Worm (Caenorhabditis elegans) whole organism, L1 larva: ENCODE measurements around the gene algn-13.

Experiments used
- C04F5.9 ChIP-seq: sonication (generic microtip); optimal IDR thresholded peaks from 2 replicates; lab custom pipeline; 2016; ENCODE audit warnings: missing genetic modification characterization, missing compliant biosample characterization
- C16A3.4 ChIP-seq: fragments of 150-350 bp; optimal IDR thresholded peaks from 2 replicates; lab custom pipeline; 2014; ENCODE audit warnings: missing biosample characterization, missing genetic modification characterization
- C34B4.2 ChIP-seq: sonication (generic microtip); optimal IDR thresholded peaks from 2 replicates; lab custom pipeline; 2017; ENCODE audit warnings: mild to moderate bottlenecking, missing genetic modification characterization, missing compliant biosample characterization
- F16B12.6 ChIP-seq: fragments of 150-350 bp; optimal IDR thresholded peaks from 2 replicates; lab custom pipeline; 2014; ENCODE audit warnings: missing biosample characterization, missing genetic modification characterization
- aha-1 ChIP-seq: fragments of 150-350 bp; optimal IDR thresholded peaks from 2 replicates; lab custom pipeline; 2014; ENCODE audit warnings: missing biosample characterization, missing genetic modification characterization
- blmp-1 ChIP-seq: fragments of 150-350 bp; optimal IDR thresholded peaks from 2 replicates; lab custom pipeline; 2014; ENCODE audit warnings: missing biosample characterization, missing genetic modification characterization
- ceh-8 ChIP-seq: fragments of 200-800 bp; sonication (Bioruptor generic); optimal IDR thresholded peaks from 2 replicates; lab custom pipeline; 2018; ENCODE audit warnings: mild to moderate bottlenecking, missing genetic modification characterization, moderate library complexity, missing compliant biosample characterization
- ceh-90 ChIP-seq: sonication (generic microtip); optimal IDR thresholded peaks from 2 replicates; lab custom pipeline; 2016; ENCODE audit warnings: missing genetic modification characterization, missing compliant biosample characterization
- ces-1 ChIP-seq: fragments of 150-350 bp; optimal IDR thresholded peaks from 2 replicates; lab custom pipeline; 2014; ENCODE audit warnings: missing biosample characterization, missing genetic modification reagents, missing genetic modification characterization
- dsc-1 ChIP-seq: sonication (generic microtip); optimal IDR thresholded peaks from 2 replicates; lab custom pipeline; 2016; ENCODE audit warnings: mild to moderate bottlenecking, missing genetic modification characterization, missing compliant biosample characterization
- efl-1 ChIP-seq, 4 experiments: fragments of 150-350 bp; optimal IDR thresholded peaks in 3 of 4; peaks in 1 of 4; 1 replicate in 1 of 4; 2 replicates in 3 of 4; lab custom pipeline; 2014; ENCODE audit warnings: missing biosample characterization in 2 of 4, missing genetic modification characterization in 2 of 4, missing genetic modification reagents in 2 of 4
- efl-3 ChIP-seq: fragments of 200-800 bp; sonication (Bioruptor generic); optimal IDR thresholded peaks from 2 replicates; lab custom pipeline; 2018; ENCODE audit warnings: mild to moderate bottlenecking, missing genetic modification characterization, missing compliant biosample characterization
- egl-13 ChIP-seq: sonication (generic microtip); optimal IDR thresholded peaks from 2 replicates; lab custom pipeline; 2016; ENCODE audit warnings: missing genotype, missing genetic modification reagents, missing genetic modification characterization, missing compliant biosample characterization
- egl-27 ChIP-seq, 2 experiments: fragments of 150-350 bp in 1 of 2; sonication (generic microtip); optimal IDR thresholded peaks; 3 replicates each; lab custom pipeline; 2017 to 2018; ENCODE audit warnings: missing biosample characterization in 2 of 2, missing genetic modification characterization in 2 of 2, missing genetic modification reagents in 2 of 2
- elt-3 ChIP-seq, 6 experiments: fragments of 150-350 bp in 1 of 6; sonication (generic microtip); optimal IDR thresholded peaks; 2 replicates each; lab custom pipeline; 2017 to 2018; ENCODE audit warnings: missing biosample characterization in 6 of 6, missing genetic modification characterization in 6 of 6, inconsistent platforms in 1 of 6
- ets-5 ChIP-seq: fragments of 200-800 bp; sonication (Bioruptor generic); IDR thresholded peaks from 2 replicates; pipeline ENCODE4 v1.3.6; 2022; ENCODE audit warnings: missing genetic modification characterization, missing compliant biosample characterization
- fkh-10 ChIP-seq: sonication (generic microtip); optimal IDR thresholded peaks from 2 replicates; lab custom pipeline; 2017; ENCODE audit warnings: missing biosample characterization, missing genetic modification reagents, missing genetic modification characterization
- fkh-8 ChIP-seq: sonication (generic microtip); optimal IDR thresholded peaks from 2 replicates; lab custom pipeline; 2016; ENCODE audit warnings: mild to moderate bottlenecking, missing genetic modification characterization, missing compliant biosample characterization
- fos-1 ChIP-seq: fragments of 150-350 bp; optimal IDR thresholded peaks from 2 replicates; lab custom pipeline; 2014; ENCODE audit warnings: missing biosample characterization, missing genetic modification characterization
- grh-1 ChIP-seq: fragments of 200-800 bp; sonication (Bioruptor generic); IDR thresholded peaks from 2 replicates; pipeline ENCODE4 v1.3.6; 2022; ENCODE audit warnings: missing genetic modification reagents, missing genetic modification characterization, missing compliant biosample characterization
- isw-1 ChIP-seq: fragments of 200-800 bp; sonication (Bioruptor generic); IDR thresholded peaks from 2 replicates; pipeline ENCODE4 v1.3.6; 2022; ENCODE audit warnings: missing genetic modification characterization, missing compliant biosample characterization
- lin-14 ChIP-seq: fragments of 200-800 bp; sonication (Bioruptor generic); optimal IDR thresholded peaks from 2 replicates; lab custom pipeline; 2018; ENCODE audit warnings: mild to moderate bottlenecking, missing genetic modification characterization, moderate library complexity, missing compliant biosample characterization
- lin-15B ChIP-seq: fragments of 150-350 bp; sonication (generic microtip); optimal IDR thresholded peaks from 3 replicates; lab custom pipeline; 2014; ENCODE audit warnings: missing biosample characterization, missing genetic modification characterization
- lin-35 ChIP-seq, 2 experiments: fragments of 150-350 bp; optimal IDR thresholded peaks; 2 replicates each; lab custom pipeline; 2014; ENCODE audit warnings: missing biosample characterization in 2 of 2, missing genetic modification characterization in 2 of 2, missing genetic modification reagents in 2 of 2
- lsy-2 ChIP-seq, 2 experiments: fragments of 150-350 bp; optimal IDR thresholded peaks; 2 replicates each; lab custom pipeline; 2014; ENCODE audit warnings: missing biosample characterization in 2 of 2, missing genetic modification characterization in 2 of 2
- nhr-11 ChIP-seq: fragments of 150-350 bp; optimal IDR thresholded peaks from 2 replicates; lab custom pipeline; 2014; ENCODE audit warnings: missing biosample characterization, missing genetic modification characterization
- nhr-19 ChIP-seq: fragments of 200-800 bp; sonication (Bioruptor generic); conservative IDR thresholded peaks from 2 replicates; pipeline ENCODE4 v1.3.6; 2022; ENCODE audit warnings: missing genetic modification characterization, missing compliant biosample characterization
- nhr-28 ChIP-seq: fragments of 150-350 bp; optimal IDR thresholded peaks from 2 replicates; lab custom pipeline; 2014; ENCODE audit warnings: missing biosample characterization, missing genetic modification characterization
- nhr-85 ChIP-seq: sonication (generic microtip); peaks from one replicate; lab custom pipeline; 2016; ENCODE audit warnings: missing genetic modification characterization, inconsistent platforms, missing compliant biosample characterization
- pqm-1 ChIP-seq: sonication (generic microtip); optimal IDR thresholded peaks from 3 replicates; lab custom pipeline; 2017; ENCODE audit warnings: missing biosample characterization, missing genetic modification characterization
- skn-1 ChIP-seq: fragments of 150-350 bp; optimal IDR thresholded peaks from 2 replicates; lab custom pipeline; 2014; ENCODE audit warnings: missing biosample characterization, missing genetic modification characterization
- sox-4 ChIP-seq: sonication (generic microtip); optimal IDR thresholded peaks from 2 replicates; lab custom pipeline; 2016; ENCODE audit warnings: missing genetic modification characterization, missing compliant biosample characterization
- sptf-1 ChIP-seq: fragments of 150-350 bp; optimal IDR thresholded peaks from 2 replicates; lab custom pipeline; 2014; ENCODE audit warnings: missing biosample characterization, missing genetic modification characterization
- unc-86 ChIP-seq: sonication (generic microtip); optimal IDR thresholded peaks from 2 replicates; lab custom pipeline; 2016; ENCODE audit warnings: missing genetic modification characterization, missing compliant biosample characterization
- ztf-4 ChIP-seq: fragments of 150-350 bp; optimal IDR thresholded peaks from 2 replicates; lab custom pipeline; 2014; ENCODE audit warnings: missing biosample characterization, missing genetic modification characterization

Gene algn-13

DNA sequence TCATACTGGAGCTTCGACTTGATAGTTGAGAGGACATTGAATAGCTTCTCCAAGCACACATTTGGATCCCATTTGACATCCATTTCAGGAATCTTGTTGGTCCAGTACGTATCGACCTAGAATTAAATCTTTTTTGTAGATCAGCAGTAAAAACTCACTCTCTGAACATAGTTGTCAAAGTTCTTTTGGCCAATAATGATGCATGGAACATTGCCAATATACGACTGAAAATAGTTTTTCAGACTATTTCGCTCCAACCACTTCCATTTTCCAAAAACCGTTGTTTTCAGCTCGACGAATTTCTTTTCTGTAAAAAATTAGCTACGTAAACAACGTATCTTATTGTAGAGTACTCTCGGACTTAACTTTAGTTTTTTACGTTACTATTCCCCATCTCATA lies 19.9 kb upstream of the algn-13 start:
- TF ChIP-seq skn-1 (tag; lab: Kevin White, UChicago) (no peak), C34B4.2 (tag; lab: Kevin White, UChicago) (no peak), efl-1 (optimal IDR thresholded peaks at IDR 0.05; lab: Kevin White, UChicago) (no peak), efl-1 (GFP tag; optimal IDR thresholded peaks at IDR 0.05 in 1 of 2; lab: Kevin White, UChicago) (no peak), fkh-10 (GFP tag; lab: Kevin White, UChicago) (no peak), lin-35 (GFP tag; optimal IDR thresholded peaks at IDR 0.05; lab: Kevin White, UChicago) (no peak), sox-4 (no peak), isw-1 (GFP tag; lab: Robert Waterston, UW) (no peak), F16B12.6 (tag; lab: Kevin White, UChicago) (no peak), nhr-28 (tag; lab: Kevin White, UChicago) (no peak), egl-27 (tag; optimal IDR thresholded peaks at IDR 0.05; lab: Kevin White, UChicago) (no peak), C04F5.9 (tag; lab: Kevin White, UChicago) (no peak), ets-5 (GFP tag; lab: Robert Waterston, UW) (no peak), nhr-11 (no peak), nhr-19 (GFP tag; lab: Robert Waterston, UW) (no peak)

DNA sequence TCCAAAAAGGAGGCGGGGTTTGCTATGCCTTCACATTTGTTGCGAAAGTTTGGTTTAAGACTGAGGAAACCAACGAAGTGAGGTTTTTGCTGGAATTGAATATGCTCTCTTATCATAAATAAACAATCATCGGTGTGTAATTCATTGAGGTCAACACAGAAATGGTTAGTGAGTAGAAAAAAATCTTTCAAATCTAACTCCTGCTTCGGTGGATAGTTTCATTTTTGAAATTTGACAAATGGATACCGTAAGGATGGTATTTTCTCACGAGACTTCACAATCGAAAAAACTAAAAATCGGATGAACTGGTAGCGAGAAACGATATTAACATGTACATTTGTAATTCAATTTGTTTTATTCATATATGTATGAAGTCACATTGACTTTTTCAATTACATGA lies 19.0 kb upstream of the algn-13 start, which contains the start of gene eol-1:
eol-1 (minus strand) TSS at position 101 of the 400 bp plus-strand sequence.
- TF ChIP-seq pqm-1 (tag; lab: Kevin White, UChicago), result no peak
- no peak for TF ChIP-seq efl-1 (optimal IDR thresholded peaks at IDR 0.05; lab: Kevin White, UChicago)
- peak in 1 of 2 experiments; percentile 81 for TF ChIP-seq efl-1 (GFP tag; optimal IDR thresholded peaks at IDR 0.05 in 1 of 2; lab: Kevin White, UChicago)

DNA sequence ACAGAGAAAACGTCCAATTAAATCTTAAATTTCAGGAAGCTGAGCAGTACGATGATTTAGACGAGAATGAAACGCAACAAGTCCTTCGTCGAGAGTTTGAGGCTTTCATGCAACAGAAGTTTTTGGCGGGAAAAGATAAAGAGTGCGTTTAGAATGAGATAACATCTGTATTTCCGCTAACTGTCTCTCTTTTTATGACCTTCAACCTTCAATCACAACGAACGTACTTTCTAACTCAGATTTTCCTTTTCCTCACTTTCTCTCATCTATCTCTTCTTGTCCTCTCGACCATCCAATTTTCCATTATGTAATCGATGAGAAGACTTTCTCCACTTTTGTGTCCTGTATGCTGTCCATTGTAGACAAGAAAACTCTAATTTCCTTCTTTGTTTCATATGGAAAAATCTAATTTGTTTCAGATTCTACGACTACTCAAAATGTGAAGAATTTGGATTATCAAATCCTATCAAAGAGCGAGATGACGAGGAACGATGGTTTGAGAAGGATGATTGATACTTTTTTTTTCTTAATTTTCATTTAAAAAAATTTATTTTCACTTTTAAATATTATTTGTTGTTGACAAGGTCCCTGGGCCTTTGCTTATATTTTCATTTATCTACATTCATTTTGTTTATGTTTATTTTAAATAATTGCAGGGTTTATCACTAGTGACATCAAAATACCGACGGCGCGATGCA lies 1.7 kb upstream of the algn-13 start, which contains the start of gene sao-1:
sao-1 (plus strand) TSS at position 648 of the 698 bp plus-strand sequence.
- TF ChIP-seq ztf-4 (tag; lab: Kevin White, UChicago), result no peak
- peak; percentile 98 for TF ChIP-seq blmp-1 (tag; lab: Kevin White, UChicago)
- TF ChIP-seq aha-1 (tag; lab: Kevin White, UChicago), result no peak
- no peak for TF ChIP-seq ceh-90 (tag; lab: Kevin White, UChicago)
- TF ChIP-seq sox-4, result no peak
- no peak for TF ChIP-seq grh-1 (GFP tag; lab: Robert Waterston, UW)
- TF ChIP-seq elt-3 (tag; optimal IDR thresholded peaks at IDR 0.05; lab: Kevin White, UChicago), result peak in 2 of 6 experiments; percentile 10 to 20
- no peak for TF ChIP-seq ets-5 (GFP tag; lab: Robert Waterston, UW)
- peak; percentile 81 for TF ChIP-seq nhr-85 (tag; lab: Kevin White, UChicago)
- no peak for TF ChIP-seq isw-1 (GFP tag; lab: Robert Waterston, UW)
- peak; percentile 56 for TF ChIP-seq lin-14 (GFP tag; lab: Kevin White, UChicago)
- no peak for TF ChIP-seq egl-13

DNA sequence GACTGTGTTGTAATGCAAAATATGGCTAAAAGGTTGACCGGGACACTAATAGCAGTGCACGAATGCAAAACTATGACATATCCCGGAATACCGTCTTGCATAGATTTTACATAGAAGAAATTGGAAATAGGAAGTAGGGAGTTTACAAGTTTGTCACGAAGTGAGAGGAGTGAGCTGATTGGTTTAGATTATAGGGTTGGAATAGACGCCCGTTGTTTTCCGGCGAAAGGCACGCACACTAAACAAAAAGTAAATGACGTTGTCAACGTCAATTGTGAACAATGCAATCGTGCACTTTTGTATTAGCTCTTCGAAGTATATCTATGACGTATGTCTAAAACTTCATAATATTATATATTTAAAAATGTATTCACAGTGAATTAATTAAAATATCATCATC lies 861 bp downstream of the algn-13 start, which contains the start of gene srh-24:
srh-24 (minus strand) TSS at position 101 of the 400 bp plus-strand sequence.
- no peak for TF ChIP-seq lsy-2 (tag; optimal IDR thresholded peaks at IDR 0.05; lab: Kevin White, UChicago)
- no peak for TF ChIP-seq lin-15B (tag; lab: Kevin White, UChicago)
- TF ChIP-seq fos-1, result no peak
- TF ChIP-seq aha-1 (tag; lab: Kevin White, UChicago), result no peak

DNA sequence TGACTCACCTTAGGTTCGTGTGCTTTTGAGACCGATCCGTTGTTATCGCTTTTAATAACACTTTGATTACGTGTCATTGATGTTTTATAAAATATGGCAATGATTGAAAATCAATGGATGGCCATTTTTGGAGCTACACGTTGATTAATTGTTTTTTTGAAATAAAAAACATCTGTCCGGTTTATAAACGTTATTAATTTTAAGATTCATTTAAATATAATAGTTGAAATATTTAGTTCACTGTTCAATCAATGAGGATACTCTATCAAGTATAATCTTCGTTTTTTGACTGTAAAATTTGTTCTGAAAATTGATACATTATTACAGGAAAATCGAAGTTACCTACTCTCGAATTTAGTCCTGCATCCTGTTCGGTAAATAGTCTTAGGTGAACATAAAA lies 3.5 kb downstream of the algn-13 start, which contains the start of gene R10D12.10:
R10D12.10 (minus strand) TSS at position 101 of the 400 bp plus-strand sequence.
- TF ChIP-seq ces-1 (GFP tag; lab: Kevin White, UChicago) (no peak), ceh-8 (GFP tag; lab: Kevin White, UChicago) (no peak), C16A3.4 (no peak), lin-35 (GFP tag; optimal IDR thresholded peaks at IDR 0.05; lab: Kevin White, UChicago) (no peak), dsc-1 (tag; lab: Kevin White, UChicago) (no peak), fkh-8 (tag; lab: Kevin White, UChicago) (no peak), ets-5 (GFP tag; lab: Robert Waterston, UW) (no peak), sptf-1 (no peak), elt-3 (tag; optimal IDR thresholded peaks at IDR 0.05; lab: Kevin White, UChicago) (no peak), efl-3 (no peak), lsy-2 (tag; optimal IDR thresholded peaks at IDR 0.05; lab: Kevin White, UChicago) (no peak), unc-86 (tag; lab: Kevin White, UChicago) (no peak)
- TF ChIP-seq, all 84 proteins: peak for 0
